Fruit fly (Drosophila melanogaster) whole organism, embryonic: ENCODE measurements around the gene CG43450.

ENCODE experiments used
- Adf1 ChIP-seq: fragments of 200-800 bp; sonication (Bioruptor generic); IDR thresholded peaks from 2 replicates; pipeline ENCODE4 v1.3.6; 2022; ENCODE audit warnings: missing biosample characterization, missing genetic modification characterization
- CG12071 ChIP-seq: fragments of 200-800 bp; sonication (Bioruptor generic); optimal IDR thresholded peaks from 3 replicates; lab custom pipeline; 2018; ENCODE audit warnings: missing biosample characterization, mild to moderate bottlenecking, missing genetic modification characterization
- CG13296 ChIP-seq: fragments of 200-800 bp; sonication (Bioruptor generic); optimal IDR thresholded peaks from 3 replicates; lab custom pipeline; 2018; ENCODE audit warnings: missing biosample characterization, mild to moderate bottlenecking, missing genetic modification characterization
- CG14860 ChIP-seq: fragments of 200-800 bp; sonication (Bioruptor generic); IDR thresholded peaks from 3 replicates; pipeline ENCODE4 v1.3.6; 2022; ENCODE audit warnings: missing biosample characterization, missing genetic modification characterization; ENCODE audit not compliant: partially characterized antibody
- CG16779 ChIP-seq: fragments of 200-800 bp; sonication (Bioruptor generic); IDR thresholded peaks from 2 replicates; pipeline ENCODE4 v1.3.6; 2022; ENCODE audit warnings: missing biosample characterization, missing genetic modification characterization
- CG16813 ChIP-seq: fragments of 200-800 bp; sonication (Bioruptor generic); IDR thresholded peaks from 3 replicates; pipeline ENCODE4 v1.3.6; 2022; ENCODE audit warnings: missing biosample characterization, missing genetic modification characterization; ENCODE audit not compliant: partially characterized antibody
- CG16815 ChIP-seq: fragments of 200-800 bp; sonication (Bioruptor generic); optimal IDR thresholded peaks from 3 replicates; lab custom pipeline; 2017; ENCODE audit warnings: missing biosample characterization, mild to moderate bottlenecking, missing genetic modification characterization
- CG16863 ChIP-seq: fragments of 200-800 bp; sonication (Bioruptor generic); optimal IDR thresholded peaks from 3 replicates; lab custom pipeline; 2016; ENCODE audit warnings: missing biosample characterization, missing genetic modification characterization
- CG2202 ChIP-seq: fragments of 200-800 bp; sonication (Bioruptor generic); optimal IDR thresholded peaks from 2 replicates; lab custom pipeline; 2018; ENCODE audit warnings: missing biosample characterization, mild to moderate bottlenecking, missing genetic modification characterization
- CG32532 ChIP-seq: fragments of 200-800 bp; sonication (Bioruptor generic); IDR thresholded peaks from 2 replicates; pipeline ENCODE4 v1.3.6; 2022; ENCODE audit warnings: missing biosample characterization, missing genetic modification characterization
- CG3838 ChIP-seq: fragments of 200-800 bp; sonication (Bioruptor generic); optimal IDR thresholded peaks from 3 replicates; lab custom pipeline; 2016; ENCODE audit warnings: missing biosample characterization, missing genetic modification characterization
- CG42726 ChIP-seq: fragments of 200-800 bp; sonication (Bioruptor generic); IDR thresholded peaks from 2 replicates; pipeline ENCODE4 v1.3.6; 2022; ENCODE audit warnings: missing biosample characterization, missing genetic modification characterization; ENCODE audit not compliant: partially characterized antibody
- CG6272 ChIP-seq: fragments of 200-800 bp; sonication (Bioruptor generic); IDR thresholded peaks from 2 replicates; pipeline ENCODE4 v1.3.6; 2022; ENCODE audit warnings: missing biosample characterization, missing genetic modification characterization
- CG7372 ChIP-seq: fragments of 200-800 bp; sonication (Bioruptor generic); IDR thresholded peaks from 2 replicates; pipeline ENCODE4 v1.3.6; 2022; ENCODE audit warnings: missing biosample characterization, missing genetic modification characterization
- CG8478 ChIP-seq: fragments of >200 bp; optimal IDR thresholded peaks from 2 replicates; lab custom pipeline; 2018
- Dip2 ChIP-seq: fragments of 200-800 bp; sonication (Bioruptor generic); IDR thresholded peaks from 2 replicates; pipeline ENCODE4 v1.3.6; 2022; ENCODE audit warnings: missing biosample characterization, missing genetic modification characterization
- Dp ChIP-seq: fragments of 200-800 bp; sonication (Bioruptor generic); optimal IDR thresholded peaks from 2 replicates; lab custom pipeline; 2018; ENCODE audit warnings: missing biosample characterization, mild to moderate bottlenecking, missing genetic modification characterization, moderate library complexity
- E2f2 ChIP-seq: fragments of 200-800 bp; sonication (Bioruptor generic); IDR thresholded peaks from 2 replicates; pipeline ENCODE4 v1.3.6; 2022; ENCODE audit warnings: missing biosample characterization, missing genetic modification characterization
- Ets97D ChIP-seq: fragments of 200-800 bp; sonication (Bioruptor generic); optimal IDR thresholded peaks from 3 replicates; lab custom pipeline; 2016; ENCODE audit warnings: missing biosample characterization, missing genetic modification characterization
- Fer3 ChIP-seq: fragments of 200-800 bp; sonication (Bioruptor generic); optimal IDR thresholded peaks from 2 replicates; lab custom pipeline; 2018; ENCODE audit warnings: missing biosample characterization, mild to moderate bottlenecking, missing genetic modification characterization, moderate library complexity
- HmgD ChIP-seq: fragments of 200-800 bp; sonication (Bioruptor generic); optimal IDR thresholded peaks from 3 replicates; lab custom pipeline; 2016; ENCODE audit warnings: missing biosample characterization, missing genetic modification characterization
- NFAT ChIP-seq: fragments of 200-800 bp; sonication (Bioruptor generic); IDR thresholded peaks from 2 replicates; pipeline ENCODE4 v1.3.6; 2022; ENCODE audit warnings: missing biosample characterization, missing genetic modification characterization
- Nf-YB ChIP-seq: fragments of 200-800 bp; sonication (Bioruptor generic); optimal IDR thresholded peaks from 3 replicates; lab custom pipeline; 2019; ENCODE audit warnings: missing biosample characterization, mild to moderate bottlenecking, missing genetic modification characterization, moderate library complexity
- Optix ChIP-seq: fragments of 200-800 bp; sonication (Bioruptor generic); IDR thresholded peaks from 3 replicates; pipeline ENCODE4 v1.3.6; 2022; ENCODE audit warnings: missing biosample characterization, missing genetic modification characterization
- Ptx1 ChIP-seq: fragments of 200-800 bp; sonication (Bioruptor generic); IDR thresholded peaks from 2 replicates; pipeline ENCODE4 v1.3.6; 2022; ENCODE audit warnings: missing biosample characterization, missing genetic modification characterization
- Trl ChIP-seq, 3 experiments: fragments of >200 bp in 2 of 3; fragments of 200-800 bp in 1 of 3; sonication (Bioruptor generic) in 1 of 3; optimal IDR thresholded peaks; 2 replicates in 1 of 3; 3 replicates in 2 of 3; lab custom pipeline; 2016 to 2017; ENCODE audit warnings: missing biosample characterization in 1 of 3, missing genetic modification characterization in 1 of 3
- ase ChIP-seq: fragments of 200-800 bp; sonication (Bioruptor generic); IDR thresholded peaks from 3 replicates; pipeline ENCODE4 v1.3.6; 2022; ENCODE audit warnings: missing biosample characterization, missing genetic modification characterization
- ci ChIP-seq: fragments of 200-800 bp; sonication (Bioruptor generic); IDR thresholded peaks from 3 replicates; pipeline ENCODE4 v1.3.6; 2022; ENCODE audit warnings: missing biosample characterization, missing genetic modification characterization
- fd64A ChIP-seq: fragments of 200-800 bp; sonication (Bioruptor generic); optimal IDR thresholded peaks from 3 replicates; lab custom pipeline; 2018; ENCODE audit warnings: missing biosample characterization, mild to moderate bottlenecking, missing genetic modification characterization
- hkb ChIP-seq, 2 experiments: fragments of 200-800 bp in 1 of 2; fragments of >200 bp in 1 of 2; sonication (Bioruptor generic) in 1 of 2; IDR thresholded peaks in 1 of 2; optimal IDR thresholded peaks in 1 of 2; 2 replicates each; pipeline versions ENCODE4 v1.3.6 to Lab custom; 2017 to 2022; ENCODE audit warnings: missing biosample characterization in 1 of 2, missing genetic modification characterization in 1 of 2
- ken ChIP-seq: fragments of 200-800 bp; sonication (Bioruptor generic); IDR thresholded peaks from 3 replicates; pipeline ENCODE4 v1.3.6; 2022; ENCODE audit warnings: missing biosample characterization, missing genetic modification characterization
- knrl ChIP-seq: fragments of 200-800 bp; sonication (Bioruptor generic); IDR thresholded peaks from 3 replicates; pipeline ENCODE4 v1.3.6; 2022; ENCODE audit warnings: missing biosample characterization, missing genetic modification characterization; ENCODE audit not compliant: partially characterized antibody
- lmd ChIP-seq: fragments of 200-800 bp; sonication (Bioruptor generic); IDR thresholded peaks from 2 replicates; pipeline ENCODE4 v1.3.6; 2022; ENCODE audit warnings: missing biosample characterization, missing genetic modification characterization
- pita ChIP-seq: fragments of 200-800 bp; sonication (Bioruptor generic); optimal IDR thresholded peaks from 2 replicates; lab custom pipeline; 2017; ENCODE audit warnings: missing biosample characterization, mild to moderate bottlenecking, missing genetic modification characterization
- pnt ChIP-seq: fragments of 200-800 bp; sonication (Bioruptor generic); optimal IDR thresholded peaks from 3 replicates; lab custom pipeline; 2016; ENCODE audit warnings: missing biosample characterization, missing genetic modification characterization
- slbo ChIP-seq: fragments of 200-800 bp; sonication (Bioruptor generic); IDR thresholded peaks from 2 replicates; pipeline ENCODE4 v1.3.6; 2022; ENCODE audit warnings: missing biosample characterization, missing genetic modification characterization
- sna ChIP-seq: fragments of 200-800 bp; sonication (Bioruptor generic); IDR thresholded peaks from 2 replicates; pipeline ENCODE4 v1.3.6; 2022; ENCODE audit warnings: missing biosample characterization, missing genetic modification characterization; ENCODE audit not compliant: partially characterized antibody
- stwl ChIP-seq: fragments of 200-800 bp; sonication (Bioruptor generic); optimal IDR thresholded peaks from 3 replicates; lab custom pipeline; 2018; ENCODE audit warnings: missing biosample characterization, mild to moderate bottlenecking, missing genetic modification characterization, moderate library complexity
- unc-4 ChIP-seq: fragments of 200-800 bp; sonication (Bioruptor generic); IDR thresholded peaks from 2 replicates; pipeline ENCODE4 v1.3.6; 2022; ENCODE audit warnings: missing biosample characterization, missing genetic modification characterization; ENCODE audit not compliant: partially characterized antibody
- vnd ChIP-seq: fragments of 200-800 bp; sonication (Bioruptor generic); IDR thresholded peaks from 3 replicates; pipeline ENCODE4 v1.3.6; 2022; ENCODE audit warnings: missing biosample characterization, missing genetic modification characterization; ENCODE audit not compliant: partially characterized antibody

Gene CG43450

DNA sequence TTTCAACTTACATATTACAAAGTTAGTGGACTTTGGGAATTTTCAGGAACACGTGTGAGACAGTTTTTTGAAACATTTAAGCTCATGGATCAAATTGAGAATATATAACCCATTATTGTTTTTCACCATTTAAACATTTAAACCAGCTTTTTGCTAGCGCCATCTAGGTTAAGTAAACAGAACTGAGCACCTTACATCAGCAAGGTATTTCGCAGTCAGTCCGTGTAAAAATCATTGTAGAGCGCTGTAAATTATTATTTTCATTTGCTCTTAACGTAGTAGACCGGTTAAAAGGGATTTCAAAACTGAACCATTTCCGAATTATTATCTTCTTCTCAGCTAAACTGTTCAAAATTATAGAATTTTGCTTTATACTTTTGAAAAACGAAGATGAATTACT lies 27.0 kb downstream of the CG43450 start, which contains the start of gene Rsbp15 (continued):
- TF ChIP-seq Dip2 (GFP tag; lab: Robert Waterston, UW) (peak; percentile 97), E2f2 (GFP tag; lab: Robert Waterston, UW) (peak; percentile 39; the same call in 1 of the 2 replicates), CG16779 (GFP tag; lab: Robert Waterston, UW) (no peak), knrl (peak; percentile 51; the same call in 2 of the 3 replicates), Dp (GFP tag; lab: Kevin White, UChicago) (peak; percentile 43), hkb (optimal IDR thresholded peaks at IDR 0.05; lab: Kevin White, UChicago) (peak; percentile 20), hkb (GFP tag; IDR thresholded peaks at IDR 0.05; lab: Robert Waterston, UW) (no peak), CG16813 (GFP tag; lab: Robert Waterston, UW) (peak; percentile 47; the same call in 2 of the 3 replicates), HmgD (GFP tag; lab: Kevin White, UChicago) (peak; percentile 23), CG42726 (GFP tag; lab: Robert Waterston, UW) (0 out of 2 replicates have a peak, but pooled peaks have one; percentile 48), NFAT (peak; percentile 43; the same call in 1 of the 2 replicates), CG13296 (no peak), slbo (peak; percentile 62), ase (peak; percentile 41; the same call in 1 of the 3 replicates), Ets97D (GFP tag; lab: Kevin White, UChicago) (peak; percentile 1), vnd (GFP tag; lab: Robert Waterston, UW) (0 out of 3 replicates have a peak, but pooled peaks have one; percentile 15), pnt (peak; percentile 11), sna (GFP tag; lab: Robert Waterston, UW) (no peak), ci (GFP tag; lab: Robert Waterston, UW) (0 out of 3 replicates have a peak, but pooled peaks have one; percentile 11), pita (peak; percentile 31), Fer3 (tag; lab: Kevin White, UChicago) (no peak), Ptx1 (peak; percentile 35; the same call in 1 of the 2 replicates), CG3838 (GFP tag; lab: Kevin White, UChicago) (no peak), Trl (optimal IDR thresholded peaks at IDR 0.05; lab: Kevin White, UChicago) (no peak), Trl (GFP tag; optimal IDR thresholded peaks at IDR 0.05; lab: Kevin White, UChicago) (no peak), CG32532 (peak; percentile 6; the same call in 1 of the 2 replicates), stwl (tag; lab: Kevin White, UChicago) (peak; percentile 38), CG16815 (GFP tag; lab: Kevin White, UChicago) (no peak), CG6272 (peak; percentile 33; the same call in 1 of the 2 replicates)

DNA sequence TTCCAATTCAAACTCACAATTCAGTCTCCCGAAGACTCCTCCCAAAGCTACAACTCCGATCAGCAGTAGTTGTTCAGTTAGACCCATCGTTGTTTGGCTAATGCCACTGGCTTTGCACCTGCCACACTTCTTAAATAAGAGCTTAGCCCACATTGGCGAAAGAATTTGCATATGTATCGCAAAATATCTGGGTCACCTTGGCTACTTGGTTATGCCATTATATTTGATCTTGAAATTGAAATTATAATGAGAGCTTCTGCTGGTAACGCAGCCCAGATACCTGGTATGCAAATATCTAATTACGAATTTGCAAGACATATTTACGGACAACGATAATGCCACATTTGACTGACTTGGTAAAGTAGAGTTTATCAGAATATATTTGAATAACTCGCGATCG lies 29.8 kb downstream of the CG43450 start, which contains the start of gene CG17404:
Gene CG17404, minus strand, starts transcription at position 101 of the 400 bp plus-strand sequence.
- TF ChIP-seq CG12071, result no peak
- no peak for TF ChIP-seq Nf-YB (GFP tag; lab: Kevin White, UChicago)
- TF ChIP-seq CG8478, result no peak
- TF ChIP-seq lmd (GFP tag; lab: Robert Waterston, UW), result no peak
- TF ChIP-seq ken (GFP tag; lab: Robert Waterston, UW), result no peak
- TF ChIP-seq CG14860, result no peak
- no peak for TF ChIP-seq CG2202
- TF ChIP-seq CG7372 (GFP tag; lab: Robert Waterston, UW), result no peak
- no peak for TF ChIP-seq unc-4 (GFP tag; lab: Robert Waterston, UW)
- TF ChIP-seq Adf1 (GFP tag; lab: Robert Waterston, UW), result no peak
- TF ChIP-seq Optix, result no peak
- TF ChIP-seq fd64A (GFP tag; lab: Kevin White, UChicago), result no peak
- TF ChIP-seq CG16863, result no peak
